Worm (Caenorhabditis elegans) whole organism, L4 larva: ENCODE data around the gene Y38C1AA.1.

Experiments
- F37D6.2 ChIP-seq: sonication (generic microtip); optimal IDR thresholded peaks from 2 replicates; lab custom pipeline; 2016; ENCODE audit warnings: mild to moderate bottlenecking, missing genetic modification characterization, missing compliant biosample characterization
- F49E8.2 ChIP-seq: sonication (generic microtip); optimal IDR thresholded peaks from 2 replicates; lab custom pipeline; 2016; ENCODE audit warnings: missing compliant biosample characterization, mild to moderate bottlenecking, missing genetic modification characterization, borderline replicate concordance
- ama-1 ChIP-seq: fragments of 150-350 bp; optimal IDR thresholded peaks from 2 replicates; lab custom pipeline; 2014; ENCODE audit warnings: inconsistent platforms, mixed read lengths
- arid-1 ChIP-seq: fragments of 200-800 bp; sonication (Bioruptor generic); conservative IDR thresholded peaks from 2 replicates; pipeline ENCODE4 v1.3.6; 2022; ENCODE audit warnings: missing genetic modification reagents, missing genetic modification characterization, missing compliant biosample characterization
- ceh-82 ChIP-seq: sonication (generic microtip); optimal IDR thresholded peaks from 2 replicates; lab custom pipeline; 2017; ENCODE audit warnings: missing biosample characterization, missing genetic modification characterization
- dve-1 ChIP-seq: sonication (generic microtip); optimal IDR thresholded peaks from 2 replicates; lab custom pipeline; 2017; ENCODE audit warnings: antibody characterized with exemption, mild to moderate bottlenecking, missing genetic modification characterization, missing compliant biosample characterization; ENCODE audit not compliant: insufficient read depth
- jun-1 ChIP-seq: fragments of 150-350 bp; optimal IDR thresholded peaks from 2 replicates; lab custom pipeline; 2014; ENCODE audit warnings: missing biosample characterization, missing genetic modification reagents, missing genetic modification characterization
- lir-3 ChIP-seq: sonication (generic microtip); optimal IDR thresholded peaks from 2 replicates; lab custom pipeline; 2016; ENCODE audit warnings: mild to moderate bottlenecking, missing genetic modification characterization, missing compliant biosample characterization
- lsy-2 ChIP-seq, 2 experiments: fragments of 150-350 bp in 1 of 2; sonication (generic microtip) in 1 of 2; optimal IDR thresholded peaks; 2 replicates each; lab custom pipeline; 2014 to 2017; ENCODE audit warnings: missing biosample characterization in 2 of 2, missing genetic modification characterization in 2 of 2
- nhr-77 ChIP-seq: fragments of 150-350 bp; optimal IDR thresholded peaks from 2 replicates; lab custom pipeline; 2014; ENCODE audit warnings: missing biosample characterization, missing genetic modification characterization
- pqm-1 ChIP-seq: sonication (generic microtip); optimal IDR thresholded peaks from 2 replicates; lab custom pipeline; 2017; ENCODE audit warnings: missing biosample characterization, missing genetic modification characterization
- unc-62 ChIP-seq, 3 experiments: fragments of 150-350 bp in 1 of 3; sonication (generic microtip); optimal IDR thresholded peaks in 2 of 3; peaks in 1 of 3; 1 replicate in 1 of 3; 2 replicates in 2 of 3; lab custom pipeline; 2014 to 2017; ENCODE audit warnings: missing biosample characterization in 3 of 3, missing genetic modification characterization in 3 of 3, missing genetic modification reagents in 3 of 3, missing genotype in 1 of 3

ce11 chrIV:183519-183918 lies 24.5 kb upstream of the Y38C1AA.1 start:
- no peak for TF ChIP-seq F49E8.2 (tag; lab: Kevin White, UChicago)
- TF ChIP-seq jun-1 (tag; lab: Kevin White, UChicago): no peak
- TF ChIP-seq arid-1: no peak
- TF ChIP-seq ceh-82: no peak
- TF ChIP-seq ama-1 (lab: Kevin White, UChicago): no peak
- TF ChIP-seq dve-1: no peak
- TF ChIP-seq nhr-77 (tag; lab: Kevin White, UChicago): no peak
- TF ChIP-seq lsy-2 (tag; optimal IDR thresholded peaks at IDR 0.05; lab: Kevin White, UChicago): no peak
- TF ChIP-seq pqm-1: no peak
- no peak for TF ChIP-seq unc-62 (GFP tag; optimal IDR thresholded peaks at IDR 0.05 in 1 of 2; lab: Kevin White, UChicago)
- no peak for TF ChIP-seq unc-62 (tag; optimal IDR thresholded peaks at IDR 0.05; lab: Kevin White, UChicago)
- no peak for TF ChIP-seq F37D6.2 (tag; lab: Kevin White, UChicago)
- TF ChIP-seq lir-3 (tag; lab: Kevin White, UChicago): no peak
